Fruit fly (Drosophila melanogaster): ENCODE results near the gene CG31921.

The CG31921 gene

dm6 chr2L:309812-310431 is 22.2 kb downstream of the CG31921 start:
- TF ChIP-seq noc (tag; optimal IDR thresholded peaks at IDR 0.05), result no peak

DNA sequence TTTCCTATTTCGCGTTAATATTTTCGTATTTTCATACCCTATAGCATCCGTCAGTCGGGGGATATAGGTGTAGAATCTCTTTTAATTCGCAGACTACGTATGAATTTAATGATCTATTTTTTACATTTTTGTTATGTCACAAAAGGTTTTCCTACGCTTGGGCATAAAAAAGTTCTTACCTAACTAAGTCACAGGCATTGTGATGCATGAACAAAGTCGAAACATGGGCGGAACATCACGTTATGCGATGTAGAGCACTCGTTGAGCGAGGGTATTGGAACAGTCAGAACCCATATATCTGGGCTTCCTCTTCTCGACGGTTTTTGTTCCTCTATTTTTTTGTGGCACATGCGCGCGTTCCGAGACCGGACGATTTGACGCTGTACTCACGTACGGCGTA is 23.0 kb downstream of the CG31921 start:
- TF ChIP-seq noc (tag; optimal IDR thresholded peaks at IDR 0.05), result peak; percentile 10

dm6 chr2L:308194-308706 is 23.9 kb downstream of the CG31921 start:
- no peak for TF ChIP-seq noc (tag; optimal IDR thresholded peaks at IDR 0.05)

- no peak for TF ChIP-seq noc (tag; optimal IDR thresholded peaks at IDR 0.05)
Observed at dm6 chr2L:307129-307528, 25.0 kb downstream of the CG31921 start.

DNA sequence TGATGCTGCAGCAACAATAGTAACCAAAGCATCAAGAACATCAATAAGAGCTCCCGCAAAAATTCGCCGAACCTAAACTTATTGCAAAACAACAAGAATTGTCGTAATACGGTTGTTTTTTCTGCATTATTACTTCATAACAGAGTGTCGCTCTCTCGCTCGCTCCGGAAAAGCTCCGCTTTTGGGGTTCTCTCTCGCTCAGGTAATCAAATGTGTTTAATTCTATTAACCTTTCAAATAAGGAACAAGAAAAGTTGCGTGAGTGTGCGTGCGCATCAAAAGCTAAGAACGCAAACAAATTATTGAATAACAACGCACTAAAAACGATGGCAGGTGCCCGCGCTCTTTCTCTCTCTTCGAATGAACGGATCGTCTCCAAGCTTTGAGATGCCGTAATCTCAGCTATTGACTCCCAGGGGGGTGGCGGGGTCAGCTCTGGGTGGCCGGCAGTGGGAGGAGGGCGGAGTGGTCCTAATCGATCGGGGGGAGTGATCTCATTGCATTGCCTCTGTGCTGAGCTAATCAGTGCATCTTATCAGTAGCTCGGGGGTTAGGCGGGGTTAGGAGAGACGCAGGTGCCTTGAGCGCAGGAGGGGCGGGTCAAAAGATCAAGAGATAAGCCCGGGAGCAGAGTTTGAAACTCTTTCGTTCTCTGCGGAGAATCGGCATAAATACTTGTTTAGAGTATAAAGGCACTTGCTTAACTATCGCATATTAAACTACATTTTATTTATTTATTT is 25.8 kb downstream of the CG31921 start:
- TF ChIP-seq noc (tag; optimal IDR thresholded peaks at IDR 0.05), result no peak

dm6 chr2L:305646-306045 is 26.5 kb downstream of the CG31921 start, which contains the start of gene Plc21C:
TSS of gene Plc21C (plus strand) at chr2L:305935.
- TF ChIP-seq noc (tag; optimal IDR thresholded peaks at IDR 0.05), result peak; percentile 24

DNA sequence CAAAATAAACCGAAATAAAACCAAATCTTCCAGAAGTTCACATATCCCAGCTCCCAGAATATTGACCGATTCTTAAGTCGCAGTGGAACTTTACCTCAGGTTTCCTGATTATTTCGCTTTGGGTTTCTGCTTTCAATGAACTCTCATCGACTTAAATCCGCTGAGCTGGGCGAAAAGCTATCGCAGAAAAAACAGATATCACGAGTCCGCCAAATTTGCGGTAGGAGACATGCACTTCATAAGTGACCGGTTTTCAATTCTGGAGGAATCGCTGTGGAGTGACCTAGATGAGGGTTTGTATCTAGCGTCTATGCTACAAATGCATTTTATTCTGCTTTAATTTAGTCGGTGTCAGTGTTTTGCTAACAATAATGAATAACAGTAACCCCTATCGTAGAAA is 26.9 kb downstream of the CG31921 start:
- no peak for TF ChIP-seq noc (tag; optimal IDR thresholded peaks at IDR 0.05)

dm6 chr2L:303306-303962 is 28.7 kb downstream of the CG31921 start:
- TF ChIP-seq noc (tag; optimal IDR thresholded peaks at IDR 0.05), result no peak

DNA sequence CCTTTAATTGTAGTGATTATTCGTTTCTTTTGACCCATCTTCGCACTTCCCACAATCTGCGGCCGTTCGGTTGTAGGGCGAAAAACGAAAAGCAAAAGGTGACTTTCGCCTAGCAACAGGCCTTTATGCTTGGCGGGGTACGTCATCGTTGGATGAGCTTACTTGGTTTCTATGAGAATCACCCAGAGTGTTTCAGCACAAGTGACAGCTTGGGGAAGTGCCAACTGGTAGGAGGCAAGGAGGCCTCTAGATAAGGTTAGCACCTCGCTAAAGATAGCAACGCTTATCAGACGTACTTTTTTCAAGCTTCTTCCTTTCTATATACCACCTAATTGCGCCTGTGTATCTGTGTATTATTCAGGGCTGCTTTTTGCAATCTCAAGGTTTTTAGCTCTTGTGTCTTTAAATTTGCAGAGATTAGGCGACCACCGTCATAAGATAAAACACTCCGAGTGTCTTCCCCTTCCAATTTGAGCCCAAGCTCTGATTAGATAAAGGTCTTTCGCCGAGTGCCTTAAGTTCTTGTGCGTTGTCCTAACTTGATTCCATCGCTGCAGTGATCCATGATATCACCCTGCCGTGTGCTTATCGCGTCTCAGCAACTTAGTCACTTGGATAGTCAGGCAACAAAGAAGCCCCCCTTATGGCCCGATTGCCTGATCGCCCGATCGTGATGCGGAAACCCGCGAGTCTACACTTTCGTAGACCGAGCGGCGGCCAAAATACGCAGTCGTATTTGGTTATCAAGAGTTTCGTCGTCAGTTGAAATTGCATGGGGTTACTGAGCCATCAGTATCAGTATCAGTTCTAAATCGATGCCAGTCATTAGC is 31.0 kb downstream of the CG31921 start:
- peak; percentile 66 for TF ChIP-seq noc (tag; optimal IDR thresholded peaks at IDR 0.05)

- no peak for TF ChIP-seq noc (tag; optimal IDR thresholded peaks at IDR 0.05)
Observed at dm6 chr2L:300006-300405, 32.1 kb downstream of the CG31921 start.

DNA sequence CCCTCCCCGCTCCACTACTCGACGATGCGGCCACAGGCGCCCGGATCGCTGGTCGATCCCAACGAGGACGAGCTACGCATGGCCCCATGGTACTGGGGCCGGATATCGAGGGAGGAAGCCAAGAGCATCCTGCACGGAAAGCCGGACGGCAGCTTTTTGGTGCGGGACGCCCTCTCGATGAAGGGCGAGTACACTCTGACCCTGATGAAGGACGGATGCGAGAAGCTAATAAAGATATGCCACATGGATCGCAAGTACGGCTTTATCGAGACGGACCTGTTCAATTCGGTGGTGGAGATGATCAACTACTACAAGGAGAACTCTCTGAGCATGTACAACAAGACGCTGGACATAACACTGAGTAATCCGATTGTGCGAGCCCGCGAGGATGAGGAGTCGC is 33.1 kb downstream of the CG31921 start:
- TF ChIP-seq noc (tag; optimal IDR thresholded peaks at IDR 0.05), result no peak

DNA sequence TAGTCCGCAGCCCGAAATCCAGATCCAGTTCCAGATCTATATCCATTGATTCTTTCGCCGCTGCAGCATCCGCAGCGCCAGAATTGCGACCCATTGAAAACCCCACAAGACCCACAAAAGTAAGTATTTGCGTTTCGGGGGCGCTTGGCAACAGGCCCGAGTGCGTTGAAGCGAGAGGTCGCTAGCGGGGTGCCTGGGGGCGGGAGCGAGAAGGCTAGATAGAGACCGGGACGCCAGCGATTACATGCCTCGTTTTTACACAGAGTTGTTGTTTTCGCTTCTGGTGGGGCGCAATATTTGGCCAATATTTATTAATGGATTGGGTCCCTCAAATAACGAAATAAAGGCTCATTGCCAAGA is 33.9 kb downstream of the CG31921 start:
- TF ChIP-seq noc (tag; optimal IDR thresholded peaks at IDR 0.05), result no peak

- TF ChIP-seq noc (tag; optimal IDR thresholded peaks at IDR 0.05), result peak; percentile 90
Observed at dm6 chr2L:297480-298284, 34.5 kb downstream of the CG31921 start, which contains the start of gene Pi3K21B. TSS of gene Pi3K21B (plus strand) at chr2L:297880.

dm6 chr2L:294452-295362 is 37.4 kb downstream of the CG31921 start, which contains the start of the genes U2af38 and Stip1:
TSS of gene U2af38 (minus strand) at chr2L:294681.
TSS of gene Stip1 (plus strand) at chr2L:295122.
- no peak for TF ChIP-seq noc (tag; optimal IDR thresholded peaks at IDR 0.05)

Data from whole organism, larva.